Worm (Caenorhabditis elegans) whole organism, L2 larva: Measurements from ENCODE around the gene clec-142.

Experiments
- C34F6.9 ChIP-seq: fragments of 150-350 bp; optimal IDR thresholded peaks from 2 replicates; lab custom pipeline; 2014; ENCODE audit warnings: missing biosample characterization, missing genetic modification characterization
- R02D3.7 ChIP-seq: fragments of 150-350 bp; optimal IDR thresholded peaks from 2 replicates; lab custom pipeline; 2014; ENCODE audit warnings: missing biosample characterization, missing genetic modification characterization
- Y55F3AM.14 ChIP-seq: fragments of 200-800 bp; sonication (Bioruptor generic); optimal IDR thresholded peaks from 2 replicates; lab custom pipeline; 2018; ENCODE audit warnings: mild to moderate bottlenecking, missing genetic modification characterization, missing compliant biosample characterization
- ZK546.5 ChIP-seq: sonication (generic microtip); optimal IDR thresholded peaks from 2 replicates; lab custom pipeline; 2017; ENCODE audit warnings: missing biosample characterization, missing genetic modification characterization
- alr-1 ChIP-seq: fragments of 150-350 bp; optimal IDR thresholded peaks from 2 replicates; lab custom pipeline; 2014; ENCODE audit warnings: missing biosample characterization, missing genetic modification characterization
- aly-2 ChIP-seq: fragments of 150-350 bp; optimal IDR thresholded peaks from 2 replicates; lab custom pipeline; 2014; ENCODE audit warnings: missing biosample characterization, missing genetic modification characterization
- ama-1 ChIP-seq: fragments of 150-350 bp; optimal IDR thresholded peaks from 2 replicates; lab custom pipeline; 2018; ENCODE audit warnings: inconsistent platforms
- ceh-16 ChIP-seq: fragments of 150-350 bp; optimal IDR thresholded peaks from 2 replicates; lab custom pipeline; 2014; ENCODE audit warnings: missing biosample characterization, missing genetic modification characterization
- ceh-82 ChIP-seq: fragments of 150-350 bp; optimal IDR thresholded peaks from 2 replicates; lab custom pipeline; 2014; ENCODE audit warnings: missing biosample characterization, missing genetic modification characterization
- crh-2 ChIP-seq: sonication (generic microtip); optimal IDR thresholded peaks from 2 replicates; lab custom pipeline; 2017; ENCODE audit warnings: missing biosample characterization, missing genetic modification characterization
- dmd-4 ChIP-seq: sonication (generic microtip); optimal IDR thresholded peaks from 2 replicates; lab custom pipeline; 2017; ENCODE audit warnings: missing biosample characterization, missing genetic modification characterization
- egl-27 ChIP-seq: sonication (generic microtip); optimal IDR thresholded peaks from 3 replicates; lab custom pipeline; 2017; ENCODE audit warnings: missing biosample characterization, missing genetic modification reagents, missing genetic modification characterization
- elt-1 ChIP-seq: fragments of 150-350 bp; optimal IDR thresholded peaks from 2 replicates; lab custom pipeline; 2014; ENCODE audit warnings: missing biosample characterization, missing genetic modification characterization
- elt-3 ChIP-seq: sonication (generic microtip); optimal IDR thresholded peaks from 2 replicates; lab custom pipeline; 2017; ENCODE audit warnings: missing biosample characterization, missing genetic modification characterization
- fos-1 ChIP-seq: fragments of 150-350 bp; optimal IDR thresholded peaks from 2 replicates; lab custom pipeline; 2014; ENCODE audit warnings: missing biosample characterization, missing genetic modification characterization
- gmeb-1 ChIP-seq: fragments of 150-350 bp; optimal IDR thresholded peaks from 2 replicates; lab custom pipeline; 2014; ENCODE audit warnings: missing biosample characterization, missing genetic modification characterization
- lin-11 ChIP-seq: fragments of 150-350 bp; sonication (generic microtip); optimal IDR thresholded peaks from 2 replicates; lab custom pipeline; 2014; ENCODE audit warnings: missing biosample characterization, missing genetic modification characterization, inconsistent platforms, mixed read lengths
- lin-13 ChIP-seq: fragments of 150-350 bp; optimal IDR thresholded peaks from 2 replicates; lab custom pipeline; 2014; ENCODE audit warnings: missing biosample characterization, missing genetic modification reagents, missing genetic modification characterization
- lsy-2 ChIP-seq, 2 experiments: fragments of 150-350 bp in 1 of 2; sonication (generic microtip) in 1 of 2; optimal IDR thresholded peaks; 2 replicates each; lab custom pipeline; 2014 to 2017; ENCODE audit warnings: missing biosample characterization in 2 of 2, missing genetic modification characterization in 2 of 2
- mbf-1 ChIP-seq: sonication (generic microtip); optimal IDR thresholded peaks from 2 replicates; lab custom pipeline; 2017; ENCODE audit warnings: missing biosample characterization, missing genetic modification characterization
- mdl-1 ChIP-seq, 2 experiments: fragments of 150-350 bp in 1 of 2; sonication (generic microtip) in 1 of 2; optimal IDR thresholded peaks; 2 replicates each; lab custom pipeline; 2017; ENCODE audit warnings: missing biosample characterization in 2 of 2, missing genetic modification characterization in 2 of 2
- nhr-10 ChIP-seq: sonication (generic microtip); optimal IDR thresholded peaks from 2 replicates; lab custom pipeline; 2017; ENCODE audit warnings: missing biosample characterization, missing genetic modification characterization
- nhr-11 ChIP-seq: fragments of 150-350 bp; optimal IDR thresholded peaks from 2 replicates; lab custom pipeline; 2014; ENCODE audit warnings: missing biosample characterization, missing genetic modification characterization
- nhr-12 ChIP-seq: fragments of 150-350 bp; optimal IDR thresholded peaks from 2 replicates; lab custom pipeline; 2014; ENCODE audit warnings: missing biosample characterization, missing genetic modification characterization
- nhr-129 ChIP-seq: fragments of 150-350 bp; optimal IDR thresholded peaks from 2 replicates; lab custom pipeline; 2014; ENCODE audit warnings: missing biosample characterization, missing genetic modification characterization
- nhr-23 ChIP-seq: fragments of 150-350 bp; optimal IDR thresholded peaks from 2 replicates; lab custom pipeline; 2014; ENCODE audit warnings: missing biosample characterization, missing genetic modification reagents, missing genetic modification characterization
- nhr-237 ChIP-seq: fragments of 150-350 bp; optimal IDR thresholded peaks from 2 replicates; lab custom pipeline; 2014; ENCODE audit warnings: missing biosample characterization, missing genetic modification characterization
- nhr-25 ChIP-seq: fragments of 150-350 bp; sonication (generic microtip); optimal IDR thresholded peaks from 3 replicates; lab custom pipeline; 2014; ENCODE audit warnings: missing biosample characterization, missing genetic modification characterization
- nhr-6 ChIP-seq: fragments of 150-350 bp; optimal IDR thresholded peaks from 2 replicates; lab custom pipeline; 2014; ENCODE audit warnings: missing biosample characterization, missing genetic modification characterization
- sem-4 ChIP-seq: fragments of 150-350 bp; optimal IDR thresholded peaks from 2 replicates; lab custom pipeline; 2014; ENCODE audit warnings: missing biosample characterization, missing genetic modification reagents, missing genetic modification characterization
- skn-1 ChIP-seq: sonication (generic microtip); optimal IDR thresholded peaks from 2 replicates; lab custom pipeline; 2017; ENCODE audit warnings: missing biosample characterization, missing genetic modification characterization
- sma-3 ChIP-seq: sonication (generic microtip); optimal IDR thresholded peaks from 2 replicates; lab custom pipeline; 2016; ENCODE audit warnings: missing genetic modification reagents, missing genetic modification characterization, missing compliant biosample characterization
- sma-9 ChIP-seq, 2 experiments: fragments of 150-350 bp in 1 of 2; sonication (generic microtip) in 1 of 2; optimal IDR thresholded peaks; 2 replicates each; lab custom pipeline; 2014 to 2016; ENCODE audit warnings: missing genetic modification characterization in 2 of 2, mild to moderate bottlenecking in 1 of 2, missing biosample characterization in 1 of 2, missing compliant biosample characterization in 1 of 2, missing genetic modification reagents in 1 of 2, moderate library complexity in 1 of 2
- unc-55 ChIP-seq: fragments of 150-350 bp; sonication (generic microtip); optimal IDR thresholded peaks from 3 replicates; lab custom pipeline; 2014; ENCODE audit warnings: missing biosample characterization, missing genetic modification reagents, missing genetic modification characterization
- unc-62 ChIP-seq: fragments of 150-350 bp; optimal IDR thresholded peaks from 2 replicates; lab custom pipeline; 2014; ENCODE audit warnings: missing biosample characterization, missing genetic modification reagents, missing genetic modification characterization
- zag-1 ChIP-seq: fragments of 150-350 bp; optimal IDR thresholded peaks from 2 replicates; lab custom pipeline; 2014; ENCODE audit warnings: missing biosample characterization, missing genetic modification characterization
- ztf-1 ChIP-seq: fragments of 200-800 bp; sonication (Bioruptor generic); conservative IDR thresholded peaks from 2 replicates; pipeline ENCODE4 v1.3.6; 2022; ENCODE audit warnings: missing genetic modification characterization, missing compliant biosample characterization
- ztf-11 ChIP-seq: sonication (generic microtip); optimal IDR thresholded peaks from 2 replicates; lab custom pipeline; 2017; ENCODE audit warnings: missing biosample characterization, missing genetic modification characterization
- ztf-4 ChIP-seq: fragments of 150-350 bp; optimal IDR thresholded peaks from 2 replicates; lab custom pipeline; 2014; ENCODE audit warnings: missing biosample characterization, missing genetic modification characterization

Gene clec-142

DNA sequence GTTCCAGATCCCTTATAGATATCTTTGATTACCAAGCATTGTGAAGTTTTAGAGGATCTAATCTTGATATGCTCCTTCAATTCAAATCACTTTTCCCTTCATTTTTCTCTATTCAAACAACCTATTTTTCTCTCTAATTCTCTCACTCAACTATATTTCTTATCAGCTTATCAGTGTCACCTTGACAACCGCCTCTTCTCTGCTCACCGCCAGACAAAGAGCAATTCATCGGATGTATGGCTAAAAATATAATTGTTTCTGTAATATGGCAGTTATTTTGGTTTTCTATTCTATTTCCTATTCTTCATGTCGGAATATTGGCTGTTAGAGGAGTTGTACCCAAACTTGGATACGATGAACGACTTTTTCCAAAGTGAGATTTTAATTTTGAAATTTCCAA lies 28.8 kb upstream of the clec-142 start:
- TF ChIP-seq elt-3 (tag; lab: Kevin White, UChicago) (no peak), egl-27 (tag; lab: Kevin White, UChicago) (no peak), ztf-4 (no peak), fos-1 (peak; percentile 20), mbf-1 (no peak)

DNA sequence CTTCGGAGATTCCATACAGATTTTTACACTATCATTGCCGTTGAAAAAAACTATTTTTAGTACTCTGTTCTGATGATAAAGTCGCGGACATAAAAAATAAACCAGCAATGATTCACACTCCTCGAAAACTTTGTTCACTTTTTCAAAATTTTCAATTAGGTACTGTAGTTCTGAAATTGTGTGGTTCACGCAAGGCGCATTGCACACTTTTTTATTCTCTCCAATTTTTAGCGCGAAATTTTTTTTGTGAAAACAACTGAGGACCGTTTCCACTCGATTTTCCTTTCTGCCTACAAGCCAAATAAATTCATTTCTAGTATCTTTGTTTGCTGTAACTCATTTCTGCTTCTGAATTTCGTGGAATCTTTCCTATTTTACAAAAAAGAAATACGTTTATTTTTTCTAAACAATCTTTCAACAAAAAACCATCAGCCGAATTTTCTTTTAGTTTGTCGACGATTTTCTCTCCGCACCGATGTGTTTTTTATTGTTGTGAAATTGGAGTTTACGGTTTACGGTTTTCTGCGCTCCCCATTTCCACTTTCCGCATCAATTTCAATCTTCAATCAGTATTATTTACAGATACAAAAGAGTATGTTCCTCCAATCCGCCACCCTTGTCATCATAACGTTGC lies 25.2 kb upstream of the clec-142 start, which contains the start of gene F35C11.5:
TSS of gene F35C11.5 (plus strand) at position 584 of the 634 bp plus-strand sequence.
- TF ChIP-seq sem-4 (tag; lab: Kevin White, UChicago), result no peak
- no peak for TF ChIP-seq elt-1
- no peak for TF ChIP-seq R02D3.7 (tag; lab: Kevin White, UChicago)
- TF ChIP-seq lin-13, result no peak
- TF ChIP-seq nhr-23 (tag; lab: Kevin White, UChicago), result no peak
- TF ChIP-seq alr-1, result no peak
- TF ChIP-seq nhr-25, result no peak
- no peak for TF ChIP-seq unc-62 (GFP tag; lab: Kevin White, UChicago)
- TF ChIP-seq nhr-237 (tag; lab: Kevin White, UChicago), result no peak
- no peak for TF ChIP-seq aly-2 (tag; lab: Kevin White, UChicago)
- TF ChIP-seq mbf-1, result no peak
- TF ChIP-seq elt-3 (tag; lab: Kevin White, UChicago), result no peak
- TF ChIP-seq dmd-4, result no peak
- TF ChIP-seq Y55F3AM.14 (GFP tag; lab: Kevin White, UChicago), result no peak
- TF ChIP-seq skn-1 (tag; lab: Kevin White, UChicago), result no peak
- TF ChIP-seq ceh-16 (tag; lab: Kevin White, UChicago), result no peak
- TF ChIP-seq, all 48 proteins: peak for 0

DNA sequence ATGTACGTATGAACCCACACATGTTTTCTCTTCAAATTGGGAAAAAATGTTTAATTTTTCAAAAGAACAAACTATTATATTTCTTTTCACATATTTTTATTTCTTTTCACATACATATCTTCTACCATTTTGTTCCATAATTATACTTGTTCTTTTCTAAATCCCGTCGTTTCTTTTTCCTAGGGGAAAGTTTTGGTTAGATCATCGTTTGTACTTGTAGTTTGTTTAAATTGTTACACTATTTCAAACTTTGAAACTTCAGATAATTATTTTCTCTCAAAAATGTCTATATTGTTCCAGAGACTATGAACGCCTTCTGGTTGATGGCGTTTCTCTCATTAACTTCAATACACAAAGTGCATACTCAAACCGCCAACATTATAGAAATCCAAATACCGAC lies 22.5 kb upstream of the clec-142 start, which contains the start of gene F35C11.7:
TSS of gene F35C11.7 (plus strand) at position 301 of the 400 bp plus-strand sequence.
- TF ChIP-seq aly-2 (tag; lab: Kevin White, UChicago) (no peak), nhr-23 (tag; lab: Kevin White, UChicago) (no peak), egl-27 (tag; lab: Kevin White, UChicago) (no peak), sma-3 (GFP tag; lab: Kevin White, UChicago) (no peak), unc-55 (GFP tag; lab: Kevin White, UChicago) (no peak), zag-1 (tag; lab: Kevin White, UChicago) (no peak)

DNA sequence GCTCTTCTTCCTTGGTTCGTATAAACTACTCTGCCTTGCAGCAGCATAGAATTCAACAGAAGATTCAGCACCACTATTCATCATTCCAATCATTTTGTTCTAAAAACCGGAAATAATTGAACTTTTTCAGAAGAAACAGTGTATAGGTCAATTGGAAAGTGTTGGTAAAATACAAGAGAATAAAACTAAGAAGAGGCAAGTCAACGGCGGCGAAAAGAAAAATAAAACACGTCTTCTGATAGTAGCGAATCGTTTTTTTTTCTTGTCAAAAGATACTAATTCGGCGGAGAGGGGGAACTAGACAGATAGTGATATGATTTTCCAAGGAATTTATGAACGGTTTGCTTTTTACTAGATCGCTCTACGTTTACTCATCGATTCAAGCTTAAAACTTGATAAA lies 19.4 kb upstream of the clec-142 start, which contains the start of gene F35C11.6:
TSS of gene F35C11.6 (minus strand) at position 101 of the 400 bp plus-strand sequence.
- no peak for TF ChIP-seq C34F6.9 (tag; lab: Kevin White, UChicago)
- TF ChIP-seq gmeb-1 (tag; lab: Kevin White, UChicago), result no peak

DNA sequence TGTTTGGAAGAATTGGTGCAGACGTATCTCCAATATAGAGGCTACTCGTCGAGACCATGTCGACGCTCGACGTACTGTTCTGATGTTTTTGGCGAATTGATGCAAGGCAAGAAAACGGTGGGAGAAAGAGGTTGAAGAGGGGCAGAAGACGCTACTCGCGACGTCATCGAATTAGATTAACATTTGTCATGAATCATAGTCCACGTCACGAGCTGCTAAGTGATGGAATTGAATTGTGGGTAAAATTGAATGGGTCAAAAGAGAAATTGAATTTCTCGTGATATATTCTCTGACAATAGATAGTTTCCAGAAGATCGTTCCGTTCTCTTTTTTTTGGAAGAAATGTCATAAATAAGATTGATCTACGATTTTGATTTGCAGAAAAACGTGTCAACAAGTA lies 18.8 kb upstream of the clec-142 start:
- peak; percentile 66 for TF ChIP-seq sma-9 (GFP tag; optimal IDR thresholded peaks at IDR 0.05; lab: Kevin White, UChicago)
- TF ChIP-seq sma-9 (tag; optimal IDR thresholded peaks at IDR 0.05; lab: Kevin White, UChicago), result no peak
- TF ChIP-seq sma-3 (GFP tag; lab: Kevin White, UChicago), result peak; percentile 88
- TF ChIP-seq nhr-129 (tag; lab: Kevin White, UChicago), result peak; percentile 12
- TF ChIP-seq sem-4 (tag; lab: Kevin White, UChicago), result no peak
- no peak for TF ChIP-seq nhr-10 (tag; lab: Kevin White, UChicago)
- TF ChIP-seq nhr-237 (tag; lab: Kevin White, UChicago), result no peak
- peak; percentile 23 for TF ChIP-seq crh-2 (tag; lab: Kevin White, UChicago)

DNA sequence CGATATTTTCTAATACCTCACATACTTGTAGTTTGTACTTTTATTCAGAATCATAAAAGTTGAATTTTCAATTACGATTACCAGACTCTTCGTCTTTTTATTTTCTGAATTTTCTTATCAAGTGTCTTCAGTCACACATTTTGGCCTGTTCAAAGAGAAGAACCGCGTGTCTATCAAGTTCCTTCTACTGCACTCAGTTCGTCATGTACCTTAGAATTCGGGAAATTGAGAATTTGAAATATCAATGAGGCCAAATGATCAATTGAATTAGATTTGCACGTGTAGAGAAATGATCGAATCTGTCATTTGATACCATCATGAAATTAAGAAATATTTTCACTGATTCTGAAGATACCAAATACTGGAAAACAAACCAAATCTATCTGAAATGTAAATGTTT lies 14.9 kb upstream of the clec-142 start:
- no peak for TF ChIP-seq zag-1 (tag; lab: Kevin White, UChicago)
- TF ChIP-seq ceh-82 (tag; lab: Kevin White, UChicago), result no peak
- TF ChIP-seq lin-11 (tag; lab: Kevin White, UChicago), result no peak
- peak; percentile 40 for TF ChIP-seq fos-1
- TF ChIP-seq lin-13, result no peak
- TF ChIP-seq nhr-12 (tag; lab: Kevin White, UChicago), result no peak
- TF ChIP-seq ztf-1, result no peak
- no peak for TF ChIP-seq aly-2 (tag; lab: Kevin White, UChicago)
- TF ChIP-seq ZK546.5 (tag; lab: Kevin White, UChicago), result no peak
- TF ChIP-seq R02D3.7 (tag; lab: Kevin White, UChicago), result no peak
- TF ChIP-seq ama-1 (lab: Kevin White, UChicago), result no peak
- TF ChIP-seq sma-9 (GFP tag; optimal IDR thresholded peaks at IDR 0.05; lab: Kevin White, UChicago), result peak; percentile 91
- no peak for TF ChIP-seq sma-9 (tag; optimal IDR thresholded peaks at IDR 0.05; lab: Kevin White, UChicago)
- peak in 1 of 2 experiments; percentile 14 for TF ChIP-seq mdl-1 (tag; optimal IDR thresholded peaks at IDR 0.05; lab: Kevin White, UChicago)
- no peak for TF ChIP-seq ztf-4
- no peak for TF ChIP-seq unc-62 (GFP tag; lab: Kevin White, UChicago)
- TF ChIP-seq sma-3 (GFP tag; lab: Kevin White, UChicago), result peak; percentile 81
- no peak for TF ChIP-seq ceh-16 (tag; lab: Kevin White, UChicago)
- TF ChIP-seq nhr-11 (tag; lab: Kevin White, UChicago), result no peak
- no peak for TF ChIP-seq unc-55 (GFP tag; lab: Kevin White, UChicago)
- no peak for TF ChIP-seq crh-2 (tag; lab: Kevin White, UChicago)
- TF ChIP-seq nhr-237 (tag; lab: Kevin White, UChicago), result no peak
- TF ChIP-seq egl-27 (tag; lab: Kevin White, UChicago), result no peak
- TF ChIP-seq lsy-2 (tag; optimal IDR thresholded peaks at IDR 0.05; lab: Kevin White, UChicago), result no peak
- TF ChIP-seq C34F6.9 (tag; lab: Kevin White, UChicago), result no peak
- TF ChIP-seq ztf-11, result no peak
- no peak for TF ChIP-seq dmd-4
- peak; percentile 18 for TF ChIP-seq nhr-6 (tag; lab: Kevin White, UChicago)
